Fruit fly (Drosophila melanogaster) whole organism, embryonic: Measurements from ENCODE around the gene flr.

Experiments
- Atf6 ChIP-seq: fragments of 200-800 bp; sonication (Bioruptor generic); IDR thresholded peaks from 2 replicates; pipeline ENCODE4 v1.3.6; 2022; ENCODE audit warnings: missing biosample characterization, missing genetic modification characterization
- Bdp1 ChIP-seq: fragments of 200-800 bp; sonication (Bioruptor generic); optimal IDR thresholded peaks from 3 replicates; lab custom pipeline; 2016; ENCODE audit warnings: missing biosample characterization, missing genetic modification characterization
- CG1024 ChIP-seq: fragments of 200-800 bp; sonication (Bioruptor generic); IDR thresholded peaks from 2 replicates; pipeline ENCODE4 v1.3.6; 2022; ENCODE audit warnings: missing biosample characterization, missing genetic modification characterization
- CG10431 ChIP-seq: fragments of 200-800 bp; sonication (Bioruptor generic); optimal IDR thresholded peaks from 3 replicates; lab custom pipeline; 2018; ENCODE audit warnings: missing biosample characterization, mild to moderate bottlenecking, missing genetic modification characterization
- CG13287 ChIP-seq: fragments of 200-800 bp; sonication (Bioruptor generic); IDR thresholded peaks from 2 replicates; pipeline ENCODE4 v1.3.6; 2022; ENCODE audit warnings: missing biosample characterization, missing genetic modification characterization; ENCODE audit not compliant: partially characterized antibody
- CG13894 ChIP-seq: fragments of 200-800 bp; sonication (Bioruptor generic); optimal IDR thresholded peaks from 3 replicates; lab custom pipeline; 2018; ENCODE audit warnings: missing biosample characterization, mild to moderate bottlenecking, missing genetic modification characterization, moderate library complexity
- CG14050 ChIP-seq: fragments of 200-800 bp; sonication (Bioruptor generic); IDR thresholded peaks from 3 replicates; pipeline ENCODE4 v1.3.6; 2022; ENCODE audit warnings: missing biosample characterization, missing genetic modification characterization
- CG14441 ChIP-seq: fragments of 200-800 bp; sonication (Bioruptor generic); IDR thresholded peaks from 2 replicates; pipeline ENCODE4 v1.3.6; 2022; ENCODE audit warnings: missing biosample characterization, missing genetic modification characterization
- CG15514 ChIP-seq: fragments of 200-800 bp; sonication (Bioruptor generic); optimal IDR thresholded peaks from 3 replicates; lab custom pipeline; 2017; ENCODE audit warnings: missing biosample characterization, missing genetic modification characterization, mild to moderate bottlenecking, moderate library complexity, missing genetic modification reagents
- CG1832 ChIP-seq: fragments of 200-800 bp; sonication (Bioruptor generic); optimal IDR thresholded peaks from 2 replicates; lab custom pipeline; 2017; ENCODE audit warnings: missing biosample characterization, mild to moderate bottlenecking, missing genetic modification characterization, inconsistent platforms
- CG2116 ChIP-seq: fragments of 200-800 bp; sonication (Bioruptor generic); optimal IDR thresholded peaks from 3 replicates; lab custom pipeline; 2018; ENCODE audit warnings: missing biosample characterization, mild to moderate bottlenecking, missing genetic modification characterization
- CG2889 ChIP-seq: fragments of 200-800 bp; sonication (Bioruptor generic); IDR thresholded peaks from 3 replicates; pipeline ENCODE4 v1.3.6; 2022; ENCODE audit warnings: missing biosample characterization, missing genetic modification characterization
- CG31365 ChIP-seq: fragments of 200-800 bp; sonication (Bioruptor generic); optimal IDR thresholded peaks from 2 replicates; lab custom pipeline; 2018; ENCODE audit warnings: missing biosample characterization, mild to moderate bottlenecking, missing genetic modification characterization
- CG4404 ChIP-seq: fragments of 200-800 bp; sonication (Bioruptor generic); IDR thresholded peaks from 2 replicates; pipeline ENCODE4 v1.3.6; 2022; ENCODE audit warnings: missing biosample characterization, missing genetic modification characterization
- CG7372 ChIP-seq: fragments of 200-800 bp; sonication (Bioruptor generic); IDR thresholded peaks from 2 replicates; pipeline ENCODE4 v1.3.6; 2022; ENCODE audit warnings: missing biosample characterization, missing genetic modification characterization
- CG7556 ChIP-seq: fragments of 200-800 bp; sonication (Bioruptor generic); optimal IDR thresholded peaks from 2 replicates; lab custom pipeline; 2017; ENCODE audit warnings: missing biosample characterization, mild to moderate bottlenecking, missing genetic modification characterization
- CG7745 ChIP-seq: fragments of 200-800 bp; sonication (Bioruptor generic); optimal IDR thresholded peaks from 2 replicates; lab custom pipeline; 2018; ENCODE audit warnings: missing biosample characterization, mild to moderate bottlenecking, missing genetic modification characterization, moderate library complexity
- CHES-1-like ChIP-seq: fragments of 200-800 bp; sonication (Bioruptor generic); optimal IDR thresholded peaks from 2 replicates; lab custom pipeline; 2016; ENCODE audit warnings: missing biosample characterization, missing genetic modification characterization
- Camta ChIP-seq: fragments of 200-800 bp; sonication (Bioruptor generic); optimal IDR thresholded peaks from 2 replicates; lab custom pipeline; 2016; ENCODE audit warnings: missing biosample characterization, missing genetic modification characterization
- Dfd ChIP-seq, 2 experiments: fragments of >200 bp; optimal IDR thresholded peaks; 2 replicates each; lab custom pipeline; 2017; ENCODE audit warnings: missing biosample characterization in 2 of 2, missing genetic modification characterization in 2 of 2
- Dip2 ChIP-seq: fragments of 200-800 bp; sonication (Bioruptor generic); IDR thresholded peaks from 2 replicates; pipeline ENCODE4 v1.3.6; 2022; ENCODE audit warnings: missing biosample characterization, missing genetic modification characterization
- Dp ChIP-seq: fragments of 200-800 bp; sonication (Bioruptor generic); optimal IDR thresholded peaks from 2 replicates; lab custom pipeline; 2018; ENCODE audit warnings: missing biosample characterization, mild to moderate bottlenecking, missing genetic modification characterization, moderate library complexity
- Gug ChIP-seq: fragments of 200-800 bp; sonication (Bioruptor generic); IDR thresholded peaks from 4 replicates; pipeline ENCODE4 v1.3.6; 2022; ENCODE audit warnings: missing biosample characterization, missing genetic modification characterization
- HHEX ChIP-seq: fragments of 200-800 bp; sonication (Bioruptor generic); optimal IDR thresholded peaks from 3 replicates; lab custom pipeline; 2017; ENCODE audit warnings: missing biosample characterization, mild to moderate bottlenecking, missing genetic modification characterization, missing genetic modification reagents
- HLH54F ChIP-seq: fragments of 200-800 bp; sonication (Bioruptor generic); optimal IDR thresholded peaks from 3 replicates; lab custom pipeline; 2016; ENCODE audit warnings: missing biosample characterization, missing genetic modification characterization
- MBD-R2 ChIP-seq: fragments of 200-800 bp; sonication (Bioruptor generic); IDR thresholded peaks from 2 replicates; pipeline ENCODE4 v1.3.6; 2022; ENCODE audit warnings: missing biosample characterization, missing genetic modification characterization
- Med ChIP-seq: fragments of 200-800 bp; sonication (Bioruptor generic); peaks from one replicate; lab custom pipeline; 2016; ENCODE audit warnings: missing biosample characterization, missing genetic modification characterization, mild to moderate bottlenecking, inconsistent platforms, moderate library complexity
- NC2α ChIP-seq: fragments of 200-800 bp; sonication (Bioruptor generic); optimal IDR thresholded peaks from 2 replicates; lab custom pipeline; 2016; ENCODE audit warnings: missing biosample characterization, missing genetic modification characterization
- Vsx1 ChIP-seq: fragments of 200-800 bp; sonication (Bioruptor generic); optimal IDR thresholded peaks from 2 replicates; lab custom pipeline; 2017; ENCODE audit warnings: missing biosample characterization, mild to moderate bottlenecking, missing genetic modification characterization, missing genetic modification reagents
- dan ChIP-seq: fragments of 200-800 bp; sonication (Bioruptor generic); IDR thresholded peaks from 2 replicates; pipeline ENCODE4 v1.3.6; 2022; ENCODE audit warnings: missing biosample characterization, missing genetic modification characterization
- danr ChIP-seq: fragments of 200-800 bp; sonication (Bioruptor generic); IDR thresholded peaks from 2 replicates; pipeline ENCODE4 v1.3.6; 2022; ENCODE audit warnings: missing biosample characterization, missing genetic modification characterization
- dm ChIP-seq: fragments of 200-800 bp; sonication (Bioruptor generic); optimal IDR thresholded peaks from 3 replicates; lab custom pipeline; 2016; ENCODE audit warnings: missing biosample characterization, missing genetic modification characterization
- dpn ChIP-seq, 2 experiments: fragments of 200-800 bp; sonication (Bioruptor generic); optimal IDR thresholded peaks; 3 replicates each; lab custom pipeline; 2016; ENCODE audit warnings: missing biosample characterization in 2 of 2, missing genetic modification characterization in 2 of 2
- exex ChIP-seq: fragments of 200-800 bp; sonication (Bioruptor generic); optimal IDR thresholded peaks from 4 replicates; lab custom pipeline; 2018; ENCODE audit warnings: missing biosample characterization, mild to moderate bottlenecking, missing genetic modification characterization, moderate library complexity
- gcm2 ChIP-seq: fragments of 200-800 bp; sonication (Bioruptor generic); optimal IDR thresholded peaks from 2 replicates; lab custom pipeline; 2016; ENCODE audit warnings: missing biosample characterization, missing genetic modification characterization
- gfzf ChIP-seq: fragments of 200-800 bp; sonication (Bioruptor generic); optimal IDR thresholded peaks from 2 replicates; lab custom pipeline; 2016; ENCODE audit warnings: missing biosample characterization, mild to moderate bottlenecking, missing genetic modification characterization, moderate library complexity
- gro ChIP-seq: fragments of 200-800 bp; sonication (Bioruptor generic); optimal IDR thresholded peaks from 2 replicates; lab custom pipeline; 2016; ENCODE audit warnings: missing biosample characterization, missing genetic modification characterization
- h ChIP-seq: fragments of >200 bp; optimal IDR thresholded peaks from 2 replicates; lab custom pipeline; 2017
- her ChIP-seq: fragments of 200-800 bp; sonication (Bioruptor generic); optimal IDR thresholded peaks from 2 replicates; lab custom pipeline; 2016; ENCODE audit warnings: missing biosample characterization, missing genetic modification characterization
- jumu ChIP-seq: fragments of 200-800 bp; sonication (Bioruptor generic); optimal IDR thresholded peaks from 3 replicates; lab custom pipeline; 2016; ENCODE audit warnings: missing biosample characterization, missing genetic modification characterization
- lbe ChIP-seq: fragments of 200-800 bp; sonication (Bioruptor generic); optimal IDR thresholded peaks from 2 replicates; lab custom pipeline; 2016; ENCODE audit warnings: missing biosample characterization, mild to moderate bottlenecking, missing genetic modification characterization
- lilli ChIP-seq: fragments of 200-800 bp; sonication (Bioruptor generic); optimal IDR thresholded peaks from 3 replicates; lab custom pipeline; 2016; ENCODE audit warnings: missing biosample characterization, missing genetic modification characterization
- luna ChIP-seq: fragments of 200-800 bp; sonication (Bioruptor generic); optimal IDR thresholded peaks from 2 replicates; lab custom pipeline; 2016; ENCODE audit warnings: missing biosample characterization, missing genetic modification characterization
- otp ChIP-seq: fragments of 200-800 bp; sonication (Bioruptor generic); IDR thresholded peaks from 3 replicates; pipeline ENCODE4, ENCODE4 v1.3.6; 2022; ENCODE audit warnings: missing biosample characterization, missing genetic modification characterization
- pita ChIP-seq: fragments of 200-800 bp; sonication (Bioruptor generic); optimal IDR thresholded peaks from 2 replicates; lab custom pipeline; 2017; ENCODE audit warnings: missing biosample characterization, mild to moderate bottlenecking, missing genetic modification characterization
- pzg ChIP-seq: fragments of 200-800 bp; sonication (Bioruptor generic); optimal IDR thresholded peaks from 3 replicates; lab custom pipeline; 2018; ENCODE audit warnings: missing biosample characterization, mild to moderate bottlenecking, missing genetic modification characterization, moderate library complexity
- salm ChIP-seq: fragments of 200-800 bp; sonication (Bioruptor generic); optimal IDR thresholded peaks from 2 replicates; lab custom pipeline; 2018; ENCODE audit warnings: missing biosample characterization, mild to moderate bottlenecking, missing genetic modification characterization
- sens-2 ChIP-seq: fragments of 200-800 bp; sonication (Bioruptor generic); IDR thresholded peaks from 2 replicates; pipeline ENCODE4 v1.3.6; 2022; ENCODE audit warnings: missing biosample characterization, missing genetic modification characterization
- so ChIP-seq: fragments of 200-800 bp; sonication (Bioruptor generic); IDR thresholded peaks from 3 replicates; pipeline ENCODE4 v1.3.6; 2022; ENCODE audit warnings: missing biosample characterization, missing genetic modification characterization
- tna ChIP-seq: fragments of 200-800 bp; sonication (Bioruptor generic); IDR thresholded peaks from 2 replicates; pipeline ENCODE4 v1.3.6; 2022; ENCODE audit warnings: missing biosample characterization, missing genetic modification characterization; ENCODE audit not compliant: partially characterized antibody
- yki ChIP-seq: fragments of >200 bp; optimal IDR thresholded peaks from 3 replicates; lab custom pipeline; 2018
- zen ChIP-seq: fragments of 200-800 bp; sonication (Bioruptor generic); optimal IDR thresholded peaks from 3 replicates; lab custom pipeline; 2018; ENCODE audit warnings: missing biosample characterization, mild to moderate bottlenecking, missing genetic modification characterization, moderate library complexity
- zf30C ChIP-seq: fragments of 200-800 bp; sonication (Bioruptor generic); optimal IDR thresholded peaks from 3 replicates; lab custom pipeline; 2018; ENCODE audit warnings: missing biosample characterization, mild to moderate bottlenecking, missing genetic modification characterization
- zfh1 ChIP-seq: fragments of 200-800 bp; sonication (Bioruptor generic); IDR thresholded peaks from 3 replicates; pipeline ENCODE4 v1.3.6; 2022; ENCODE audit warnings: missing biosample characterization, missing genetic modification characterization

Gene flr

dm6 chr3L:13442400-13442799 is 29.8 kb downstream of the flr start, which contains the start of gene cmb (continued):
- no peak for TF ChIP-seq Dfd (GFP tag; optimal IDR thresholded peaks at IDR 0.05; lab: Kevin White, UChicago)
- TF ChIP-seq yki (lab: Kevin White, UChicago): no peak
- TF ChIP-seq CG7556 (GFP tag; lab: Kevin White, UChicago): no peak
- no peak for TF ChIP-seq jumu (GFP tag; lab: Kevin White, UChicago)
- peak; percentile 46 for TF ChIP-seq pzg (GFP tag; lab: Kevin White, UChicago)
- TF ChIP-seq so (GFP tag; lab: Robert Waterston, UW): no peak
- no peak for TF ChIP-seq NC2α (GFP tag; lab: Kevin White, UChicago)
- TF ChIP-seq CG13287 (GFP tag; lab: Robert Waterston, UW): peak; percentile 38; the same call in 1 of the 2 replicates
- no peak for TF ChIP-seq HHEX (GFP tag; lab: Kevin White, UChicago)
- TF ChIP-seq HLH54F (GFP tag; lab: Kevin White, UChicago): no peak
- no peak for TF ChIP-seq CG14050
- no peak for TF ChIP-seq exex (tag; lab: Kevin White, UChicago)
- TF ChIP-seq Bdp1: no peak
- no peak for TF ChIP-seq CG31365 (tag; lab: Kevin White, UChicago)
- no peak for TF ChIP-seq sens-2 (GFP tag; lab: Robert Waterston, UW)
- TF ChIP-seq CHES-1-like: no peak
- no peak for TF ChIP-seq Vsx1 (GFP tag; lab: Kevin White, UChicago)
- TF ChIP-seq tna (GFP tag; lab: Robert Waterston, UW): no peak
- no peak for TF ChIP-seq Atf6 (GFP tag; lab: Robert Waterston, UW)
- no peak for TF ChIP-seq CG13894 (tag; lab: Kevin White, UChicago)
- TF ChIP-seq gro (GFP tag; lab: Kevin White, UChicago): no peak
- TF ChIP-seq Dp (GFP tag; lab: Kevin White, UChicago): peak; percentile 75
- TF ChIP-seq pita (GFP tag; lab: Kevin White, UChicago): no peak
- no peak for TF ChIP-seq CG10431 (GFP tag; lab: Kevin White, UChicago)
- TF ChIP-seq her: no peak
- no peak for TF ChIP-seq CG1024 (GFP tag; lab: Robert Waterston, UW)
- TF ChIP-seq CG15514 (GFP tag; lab: Kevin White, UChicago): peak; percentile 46
- no peak for TF ChIP-seq danr
- TF ChIP-seq CG7745: no peak
- no peak for TF ChIP-seq salm (tag; lab: Kevin White, UChicago)
- TF ChIP-seq Dip2 (GFP tag; lab: Robert Waterston, UW): no peak
- no peak for TF ChIP-seq zf30C (GFP tag; lab: Kevin White, UChicago)
- TF ChIP-seq CG1832 (GFP tag; lab: Kevin White, UChicago): no peak
- TF ChIP-seq CG14441 (GFP tag; lab: Robert Waterston, UW): no peak
- TF ChIP-seq gfzf: peak; percentile 55
- TF ChIP-seq dpn (GFP tag; optimal IDR thresholded peaks at IDR 0.05; lab: Kevin White, UChicago): no peak
- TF ChIP-seq dm (GFP tag; lab: Kevin White, UChicago): no peak
- no peak for TF ChIP-seq lilli
- no peak for TF ChIP-seq h (lab: Kevin White, UChicago)
- peak; percentile 96 for TF ChIP-seq MBD-R2 (GFP tag; lab: Robert Waterston, UW)
- TF ChIP-seq CG7372 (GFP tag; lab: Robert Waterston, UW): no peak
- TF ChIP-seq gcm2 (GFP tag; lab: Kevin White, UChicago): no peak
- TF ChIP-seq otp (GFP tag; lab: Robert Waterston, UW): no peak
- TF ChIP-seq Gug (GFP tag; lab: Robert Waterston, UW): no peak
- no peak for TF ChIP-seq luna (GFP tag; lab: Kevin White, UChicago)
- TF ChIP-seq Med (GFP tag; lab: Kevin White, UChicago): peak; percentile 27
- no peak for TF ChIP-seq zfh1 (GFP tag; lab: Robert Waterston, UW)
- TF ChIP-seq zen (tag; lab: Kevin White, UChicago): no peak
- TF ChIP-seq CG2116 (GFP tag; lab: Kevin White, UChicago): peak; percentile 18
- TF ChIP-seq Camta (GFP tag; lab: Kevin White, UChicago): no peak
- TF ChIP-seq dan (GFP tag; lab: Robert Waterston, UW): no peak
- TF ChIP-seq CG2889 (GFP tag; lab: Robert Waterston, UW): no peak
- TF ChIP-seq CG4404: no peak
- TF ChIP-seq lbe (GFP tag; lab: Kevin White, UChicago): no peak
